Worm (Caenorhabditis elegans) whole organism, L4 larva: ENCODE results near the gene fubl-1.

Source experiments
- fkh-10 ChIP-seq: fragments of 150-350 bp; optimal IDR thresholded peaks from 2 replicates; lab custom pipeline; 2014; ENCODE audit warnings: missing biosample characterization, missing genetic modification reagents, missing genetic modification characterization
- lin-15B ChIP-seq: fragments of 150-350 bp; sonication (generic microtip); optimal IDR thresholded peaks from 3 replicates; lab custom pipeline; 2014; ENCODE audit warnings: missing biosample characterization, missing genetic modification characterization
- mdl-1 ChIP-seq, 2 experiments: fragments of 150-350 bp in 1 of 2; sonication (generic microtip) in 1 of 2; optimal IDR thresholded peaks; 2 replicates each; lab custom pipeline; 2014 to 2017; ENCODE audit warnings: missing biosample characterization in 2 of 2, missing genetic modification characterization in 2 of 2
- snpc-4 ChIP-seq: fragments of 150-350 bp; optimal IDR thresholded peaks from 2 replicates; lab custom pipeline; 2014; ENCODE audit warnings: missing biosample characterization, missing genetic modification characterization
- unc-130 ChIP-seq: sonication (generic microtip); optimal IDR thresholded peaks from 2 replicates; lab custom pipeline; 2016; ENCODE audit warnings: missing genetic modification reagents, missing genetic modification characterization, missing compliant biosample characterization
- unc-39 ChIP-seq: sonication (generic microtip); optimal IDR thresholded peaks from 2 replicates; lab custom pipeline; 2017; ENCODE audit warnings: missing biosample characterization, missing genetic modification characterization
- zfp-3 ChIP-seq: fragments of 200-800 bp; sonication (Bioruptor generic); conservative IDR thresholded peaks from 2 replicates; pipeline ENCODE4 v1.3.6; 2022; ENCODE audit warnings: missing genetic modification reagents, missing genetic modification characterization, missing compliant biosample characterization
- ztf-11 ChIP-seq: fragments of 150-350 bp; optimal IDR thresholded peaks from 2 replicates; lab custom pipeline; 2014; ENCODE audit warnings: missing biosample characterization, missing genetic modification characterization
- ztf-7 ChIP-seq: fragments of 150-350 bp; optimal IDR thresholded peaks from 2 replicates; lab custom pipeline; 2014; ENCODE audit warnings: missing biosample characterization, missing genetic modification characterization

ce11 chrV:10245615-10246014 is 6.9 kb upstream of the fubl-1 start:
- no peak for TF ChIP-seq ztf-7 (tag; lab: Kevin White, UChicago)
- TF ChIP-seq unc-39 (tag; lab: Kevin White, UChicago) = no peak
- no peak for TF ChIP-seq unc-130
- no peak for TF ChIP-seq zfp-3 (GFP tag; lab: Robert Waterston, UW)
- no peak for TF ChIP-seq lin-15B (tag; lab: Kevin White, UChicago)
- no peak for TF ChIP-seq mdl-1 (tag; optimal IDR thresholded peaks at IDR 0.05; lab: Kevin White, UChicago)
- no peak for TF ChIP-seq fkh-10 (GFP tag; lab: Kevin White, UChicago)
- TF ChIP-seq ztf-11 = no peak
- TF ChIP-seq snpc-4 (tag; lab: Kevin White, UChicago) = no peak
